Fruit fly (Drosophila melanogaster) S2 (cell line): ENCODE data around the gene CG32483.

Source experiments
- CG8478 ChIP-seq: fragments of >200 bp; optimal IDR thresholded peaks from 2 replicates; lab custom pipeline; 2018
- CTCF ChIP-seq, 2 experiments: fragments of >200 bp; optimal IDR thresholded peaks; 2 replicates each; lab custom pipeline; 2018

DNA sequence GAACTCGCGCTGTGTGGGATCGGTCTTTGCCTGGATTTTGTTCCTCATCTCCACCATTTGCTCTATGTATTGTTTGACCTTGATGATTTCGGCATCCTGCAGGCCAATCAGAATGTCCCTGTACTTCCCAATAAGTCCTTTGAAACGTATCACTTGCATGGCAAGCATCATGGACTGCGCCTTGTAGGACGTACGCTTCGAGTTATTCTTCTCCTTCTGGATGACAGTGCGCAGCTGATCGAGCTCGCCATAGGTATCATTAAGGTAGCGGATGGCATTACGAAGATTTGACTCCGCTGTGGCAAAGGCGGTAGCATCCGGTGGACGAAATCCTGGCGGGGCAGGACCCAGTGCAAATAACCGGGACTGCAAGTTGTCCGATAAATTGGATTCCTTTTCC lies 20.0 kb upstream of the CG32483 start:
- TF ChIP-seq CTCF (optimal IDR thresholded peaks at IDR 0.05; lab: Kevin White, UChicago) (peak in 1 of 2 experiments; percentile 5), CG8478 (no peak)
